Worm (Caenorhabditis elegans) whole organism, L2 larva: ENCODE data around the gene mcm-7.

ENCODE experiments used
- R02D3.7 ChIP-seq: fragments of 150-350 bp; optimal IDR thresholded peaks from 2 replicates; lab custom pipeline; 2014; ENCODE audit warnings: missing biosample characterization, missing genetic modification characterization
- aly-2 ChIP-seq: fragments of 150-350 bp; optimal IDR thresholded peaks from 2 replicates; lab custom pipeline; 2014; ENCODE audit warnings: missing biosample characterization, missing genetic modification characterization
- ama-1 ChIP-seq: fragments of 150-350 bp; optimal IDR thresholded peaks from 2 replicates; lab custom pipeline; 2018; ENCODE audit warnings: inconsistent platforms
- ceh-82 ChIP-seq: fragments of 150-350 bp; optimal IDR thresholded peaks from 2 replicates; lab custom pipeline; 2014; ENCODE audit warnings: missing biosample characterization, missing genetic modification characterization
- gmeb-1 ChIP-seq: fragments of 150-350 bp; optimal IDR thresholded peaks from 2 replicates; lab custom pipeline; 2014; ENCODE audit warnings: missing biosample characterization, missing genetic modification characterization
- nhr-129 ChIP-seq: fragments of 150-350 bp; optimal IDR thresholded peaks from 2 replicates; lab custom pipeline; 2014; ENCODE audit warnings: missing biosample characterization, missing genetic modification characterization
- nhr-21 ChIP-seq: fragments of 150-350 bp; optimal IDR thresholded peaks from 2 replicates; lab custom pipeline; 2014; ENCODE audit warnings: missing biosample characterization, missing genetic modification characterization
- nhr-237 ChIP-seq: fragments of 150-350 bp; optimal IDR thresholded peaks from 2 replicates; lab custom pipeline; 2014; ENCODE audit warnings: missing biosample characterization, missing genetic modification characterization
- snpc-4 ChIP-seq: fragments of 150-350 bp; optimal IDR thresholded peaks from 2 replicates; lab custom pipeline; 2014; ENCODE audit warnings: missing biosample characterization, missing genetic modification characterization
- unc-39 ChIP-seq: fragments of 150-350 bp; optimal IDR thresholded peaks from 2 replicates; lab custom pipeline; 2014; ENCODE audit warnings: missing biosample characterization, missing genetic modification characterization
- ztf-11 ChIP-seq: sonication (generic microtip); optimal IDR thresholded peaks from 2 replicates; lab custom pipeline; 2017; ENCODE audit warnings: missing biosample characterization, missing genetic modification characterization
- ztf-4 ChIP-seq: fragments of 150-350 bp; optimal IDR thresholded peaks from 2 replicates; lab custom pipeline; 2014; ENCODE audit warnings: missing biosample characterization, missing genetic modification characterization

- TF ChIP-seq ztf-4 (tag; lab: Kevin White, UChicago) (no peak), nhr-237 (no peak), snpc-4 (tag; lab: Kevin White, UChicago) (no peak), ceh-82 (tag; lab: Kevin White, UChicago) (no peak), R02D3.7 (no peak), gmeb-1 (tag; lab: Kevin White, UChicago) (no peak), ama-1 (no peak), nhr-21 (tag; lab: Kevin White, UChicago) (no peak), unc-39 (tag; lab: Kevin White, UChicago) (no peak), nhr-129 (no peak), ztf-11 (tag; lab: Kevin White, UChicago) (no peak), aly-2 (no peak)
Observed at ce11 chrV:4366440-4366839, 19.5 kb downstream of the mcm-7 start, which contains the start of gene F32D1.11.
